Worm (Caenorhabditis elegans) whole organism, L4 larva: ENCODE results near the gene fbxb-13.

Source experiments
- aly-2 ChIP-seq: sonication (generic microtip); optimal IDR thresholded peaks from 2 replicates; lab custom pipeline; 2018; ENCODE audit warnings: missing biosample characterization, missing genetic modification characterization
- ceh-28 ChIP-seq: fragments of 150-350 bp; optimal IDR thresholded peaks from 2 replicates; lab custom pipeline; 2014; ENCODE audit warnings: missing biosample characterization, missing genetic modification reagents, missing genetic modification characterization
- lim-7 ChIP-seq: fragments of 200-800 bp; sonication (Bioruptor generic); IDR thresholded peaks from 2 replicates; pipeline ENCODE4 v1.3.6; 2022; ENCODE audit warnings: missing genetic modification characterization, missing compliant biosample characterization
- lin-13 ChIP-seq: fragments of 150-350 bp; optimal IDR thresholded peaks from 2 replicates; lab custom pipeline; 2014; ENCODE audit warnings: missing biosample characterization, missing genetic modification reagents, missing genetic modification characterization
- mxl-3 ChIP-seq: fragments of 200-800 bp; sonication (Bioruptor generic); optimal IDR thresholded peaks from 2 replicates; lab custom pipeline; 2018; ENCODE audit warnings: mild to moderate bottlenecking, missing genetic modification characterization, missing compliant biosample characterization
- nhr-237 ChIP-seq: sonication (generic microtip); optimal IDR thresholded peaks from 2 replicates; lab custom pipeline; 2017; ENCODE audit warnings: missing biosample characterization, missing genetic modification characterization
- unc-130 ChIP-seq: sonication (generic microtip); optimal IDR thresholded peaks from 2 replicates; lab custom pipeline; 2016; ENCODE audit warnings: missing genetic modification reagents, missing genetic modification characterization, missing compliant biosample characterization

ce11 chrII:1836204-1836603 is 48.1 kb downstream of the fbxb-13 start, which contains the start of gene T08E11.1:
- TF ChIP-seq mxl-3 (GFP tag; lab: Kevin White, UChicago) (no peak), nhr-237 (tag; lab: Kevin White, UChicago) (no peak), lin-13 (GFP tag; lab: Kevin White, UChicago) (no peak), aly-2 (tag; lab: Kevin White, UChicago) (no peak), lim-7 (GFP tag; lab: Robert Waterston, UW) (no peak), ceh-28 (tag; lab: Kevin White, UChicago) (no peak), unc-130 (no peak)
